Worm (Caenorhabditis elegans): ENCODE data around the gene pid-5.

DNA sequence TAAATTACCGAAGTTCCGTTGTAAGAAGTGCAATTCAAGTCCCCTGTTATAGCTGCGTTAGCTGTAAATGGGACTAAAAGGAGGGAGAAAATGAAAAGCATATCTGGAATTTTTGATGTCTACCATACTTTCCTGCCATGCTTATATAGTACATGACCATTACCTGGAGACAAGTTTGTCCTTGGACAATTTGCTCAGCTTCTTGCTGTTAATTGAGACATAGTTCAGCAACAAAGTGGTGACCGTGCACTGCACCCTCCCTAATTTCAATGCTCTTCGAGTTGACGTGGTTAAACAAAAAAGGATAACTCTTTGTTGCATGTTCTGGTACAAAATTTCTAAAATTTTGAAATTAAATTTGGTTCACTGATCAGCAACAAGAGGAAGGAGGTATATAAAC is 48.2 kb upstream of the pid-5 start, which contains the start of gene T05B4.13:
- TF ChIP-seq him-1 (tag; optimal IDR thresholded peaks at IDR 0.05) (no peak), dao-5 (tag; optimal IDR thresholded peaks at IDR 0.05) (no peak)

Measured in whole organism, L4/young adult.